Worm (Caenorhabditis elegans) whole organism, young adult: ENCODE measurements around the gene F13E9.12.

Experiments used
- B0035.1 ChIP-seq: sonication (generic microtip); optimal IDR thresholded peaks from 2 replicates; lab custom pipeline; 2016; ENCODE audit warnings: missing genetic modification characterization, mild to moderate bottlenecking, missing compliant biosample characterization, missing genotype, missing genetic modification reagents
- B0336.3 ChIP-seq: fragments of 200-800 bp; sonication (Bioruptor generic); IDR thresholded peaks from 2 replicates; pipeline ENCODE4 v1.3.6; 2022; ENCODE audit warnings: missing genetic modification characterization, missing compliant biosample characterization
- F39B2.1 ChIP-seq: fragments of 200-800 bp; sonication (Bioruptor generic); IDR thresholded peaks from 2 replicates; pipeline ENCODE4 v1.3.6; 2022; ENCODE audit warnings: missing genetic modification reagents, missing genetic modification characterization, missing compliant biosample characterization
- F52B5.7 ChIP-seq: sonication (generic microtip); optimal IDR thresholded peaks from 2 replicates; lab custom pipeline; 2016; ENCODE audit warnings: mild to moderate bottlenecking, missing genetic modification characterization, missing compliant biosample characterization
- F57A8.1 ChIP-seq: fragments of 200-800 bp; sonication (Bioruptor generic); optimal IDR thresholded peaks from 2 replicates; lab custom pipeline; 2018; ENCODE audit warnings: mild to moderate bottlenecking, missing genetic modification characterization, moderate library complexity, missing compliant biosample characterization
- F57C9.4 ChIP-seq: sonication (generic microtip); optimal IDR thresholded peaks from 2 replicates; lab custom pipeline; 2017; ENCODE audit warnings: mild to moderate bottlenecking, missing genetic modification characterization, missing compliant biosample characterization
- K11D2.4 ChIP-seq: fragments of 200-800 bp; sonication (Bioruptor generic); IDR thresholded peaks from 2 replicates; pipeline ENCODE4 v1.3.6; 2022; ENCODE audit warnings: missing genetic modification reagents, missing genetic modification characterization, missing compliant biosample characterization
- Y53F4B.3 ChIP-seq: fragments of 200-800 bp; sonication (Bioruptor generic); IDR thresholded peaks from 2 replicates; pipeline ENCODE4 v1.3.6; 2022; ENCODE audit warnings: missing genetic modification reagents, missing genetic modification characterization, missing compliant biosample characterization
- Y56A3A.18 ChIP-seq: fragments of 200-800 bp; sonication (Bioruptor generic); IDR thresholded peaks from 2 replicates; pipeline ENCODE4 v1.3.6; 2022; ENCODE audit warnings: missing genetic modification reagents, missing genetic modification characterization, missing compliant biosample characterization
- Y79H2A.3 ChIP-seq: fragments of 200-800 bp; sonication (Bioruptor generic); conservative IDR thresholded peaks from 2 replicates; pipeline ENCODE4 v1.3.6; 2022; ENCODE audit warnings: missing genetic modification reagents, missing genetic modification characterization, missing compliant biosample characterization
- akir-1 ChIP-seq: fragments of 200-800 bp; sonication (Bioruptor generic); optimal IDR thresholded peaks from 2 replicates; lab custom pipeline; 2018; ENCODE audit warnings: mild to moderate bottlenecking, missing genetic modification characterization, moderate library complexity, missing compliant biosample characterization
- athp-1 ChIP-seq: sonication (generic microtip); optimal IDR thresholded peaks from 2 replicates; lab custom pipeline; 2017; ENCODE audit warnings: mild to moderate bottlenecking, missing genetic modification characterization, missing compliant biosample characterization
- ceh-40 ChIP-seq: fragments of 200-800 bp; sonication (Bioruptor generic); IDR thresholded peaks from 2 replicates; pipeline ENCODE4 v1.3.6; 2022; ENCODE audit warnings: missing genetic modification characterization, missing compliant biosample characterization
- ceh-79 ChIP-seq: sonication (generic microtip); optimal IDR thresholded peaks from 2 replicates; lab custom pipeline; 2017; ENCODE audit warnings: mild to moderate bottlenecking, missing genetic modification characterization, missing compliant biosample characterization
- die-1 ChIP-seq: sonication (generic microtip); optimal IDR thresholded peaks from 2 replicates; lab custom pipeline; 2016; ENCODE audit warnings: missing genotype, mild to moderate bottlenecking, missing genetic modification characterization, missing compliant biosample characterization
- egl-18 ChIP-seq: fragments of 200-800 bp; sonication (Bioruptor generic); IDR thresholded peaks from 2 replicates; pipeline ENCODE4 v1.3.6; 2022; ENCODE audit warnings: missing genetic modification reagents, missing genetic modification characterization, missing compliant biosample characterization
- hmg-1.2 ChIP-seq: fragments of 200-800 bp; sonication (Bioruptor generic); IDR thresholded peaks from 2 replicates; pipeline ENCODE4 v1.3.6; 2022; ENCODE audit warnings: missing genetic modification reagents, missing genetic modification characterization, missing compliant biosample characterization
- let-607 ChIP-seq, 2 experiments: fragments of 200-800 bp in 1 of 2; sonication (Bioruptor generic) in 1 of 2; sonication (generic microtip) in 1 of 2; optimal IDR thresholded peaks; 2 replicates each; lab custom pipeline; 2016 to 2018; ENCODE audit warnings: mild to moderate bottlenecking in 2 of 2, missing compliant biosample characterization in 2 of 2, missing genetic modification characterization in 2 of 2, moderate library complexity in 2 of 2, missing genotype in 1 of 2
- lin-40 ChIP-seq: sonication (generic microtip); optimal IDR thresholded peaks from 2 replicates; lab custom pipeline; 2016; ENCODE audit warnings: missing genetic modification characterization, mild to moderate bottlenecking, missing compliant biosample characterization, missing genotype, missing genetic modification reagents
- lin-54 ChIP-seq: fragments of 200-800 bp; sonication (Bioruptor generic); optimal IDR thresholded peaks from 2 replicates; lab custom pipeline; 2018; ENCODE audit warnings: mild to moderate bottlenecking, missing genetic modification characterization, missing compliant biosample characterization
- madf-3 ChIP-seq: fragments of 200-800 bp; sonication (Bioruptor generic); IDR thresholded peaks from 2 replicates; pipeline ENCODE4 v1.3.6; 2022; ENCODE audit warnings: missing genetic modification reagents, missing genetic modification characterization, missing compliant biosample characterization
- madf-6 ChIP-seq: fragments of 200-800 bp; sonication (Bioruptor generic); IDR thresholded peaks from 2 replicates; pipeline ENCODE4 v1.3.6; 2022; ENCODE audit warnings: missing genetic modification reagents, missing genetic modification characterization, missing compliant biosample characterization
- nfya-2 ChIP-seq: fragments of 200-800 bp; sonication (Bioruptor generic); IDR thresholded peaks from 2 replicates; pipeline ENCODE4 v1.3.6; 2022; ENCODE audit warnings: missing genetic modification reagents, missing genetic modification characterization, missing compliant biosample characterization
- nhr-120 ChIP-seq: fragments of 200-800 bp; sonication (Bioruptor generic); IDR thresholded peaks from 2 replicates; pipeline ENCODE4 v1.3.6; 2022; ENCODE audit warnings: missing genetic modification characterization, missing compliant biosample characterization
- pha-4 ChIP-seq: fragments of 150-350 bp; sonication (generic microtip); optimal IDR thresholded peaks from 2 replicates; lab custom pipeline; 2014; ENCODE audit warnings: missing biosample characterization, missing genetic modification reagents, missing genetic modification characterization
- sdz-38 ChIP-seq: sonication (generic microtip); optimal IDR thresholded peaks from 2 replicates; lab custom pipeline; 2016; ENCODE audit warnings: missing genotype, missing genetic modification characterization, missing compliant biosample characterization
- snpc-4 ChIP-seq, 5 experiments: fragments of 150-350 bp in 1 of 5; sonication (generic microtip) in 4 of 5; optimal IDR thresholded peaks; 2 replicates each; lab custom pipeline; 2014 to 2018; ENCODE audit warnings: missing genetic modification characterization in 5 of 5, missing biosample characterization in 3 of 5, antibody characterized with exemption in 2 of 5, mild to moderate bottlenecking in 2 of 5, missing compliant biosample characterization in 2 of 5, missing genotype in 2 of 5, moderate library complexity in 2 of 5, missing genetic modification reagents in 1 of 5
- sptf-2 ChIP-seq: fragments of 200-800 bp; sonication (Bioruptor generic); optimal IDR thresholded peaks from 2 replicates; lab custom pipeline; 2018; ENCODE audit warnings: mild to moderate bottlenecking, missing genetic modification characterization, missing compliant biosample characterization
- tlf-1 ChIP-seq: fragments of 200-800 bp; sonication (Bioruptor generic); optimal IDR thresholded peaks from 2 replicates; lab custom pipeline; 2018; ENCODE audit warnings: mild to moderate bottlenecking, missing genetic modification characterization, missing compliant biosample characterization
- unc-130 ChIP-seq: sonication (generic microtip); optimal IDR thresholded peaks from 2 replicates; lab custom pipeline; 2016; ENCODE audit warnings: missing genetic modification reagents, missing genetic modification characterization, missing compliant biosample characterization
- unc-62 ChIP-seq: fragments of 150-350 bp; optimal IDR thresholded peaks from 2 replicates; lab custom pipeline; 2014; ENCODE audit warnings: missing biosample characterization, missing genetic modification reagents, missing genetic modification characterization
- xnd-1 ChIP-seq: sonication (generic microtip); optimal IDR thresholded peaks from 2 replicates; lab custom pipeline; 2016; ENCODE audit warnings: missing genotype, missing genetic modification reagents, missing genetic modification characterization, missing compliant biosample characterization
- ztf-25 ChIP-seq: fragments of 200-800 bp; sonication (Bioruptor generic); IDR thresholded peaks from 2 replicates; pipeline ENCODE4 v1.3.6; 2022; ENCODE audit warnings: missing genetic modification reagents, missing genetic modification characterization, missing compliant biosample characterization
- ztf-28 ChIP-seq: fragments of 200-800 bp; sonication (Bioruptor generic); IDR thresholded peaks from 2 replicates; pipeline ENCODE4 v1.3.6; 2022; ENCODE audit warnings: missing genetic modification reagents, missing genetic modification characterization, missing compliant biosample characterization
- ztf-6 ChIP-seq: fragments of 200-800 bp; sonication (Bioruptor generic); IDR thresholded peaks from 2 replicates; pipeline ENCODE4 v1.3.6; 2022; ENCODE audit warnings: missing genetic modification reagents, missing genetic modification characterization, missing compliant biosample characterization

Gene F13E9.12

DNA sequence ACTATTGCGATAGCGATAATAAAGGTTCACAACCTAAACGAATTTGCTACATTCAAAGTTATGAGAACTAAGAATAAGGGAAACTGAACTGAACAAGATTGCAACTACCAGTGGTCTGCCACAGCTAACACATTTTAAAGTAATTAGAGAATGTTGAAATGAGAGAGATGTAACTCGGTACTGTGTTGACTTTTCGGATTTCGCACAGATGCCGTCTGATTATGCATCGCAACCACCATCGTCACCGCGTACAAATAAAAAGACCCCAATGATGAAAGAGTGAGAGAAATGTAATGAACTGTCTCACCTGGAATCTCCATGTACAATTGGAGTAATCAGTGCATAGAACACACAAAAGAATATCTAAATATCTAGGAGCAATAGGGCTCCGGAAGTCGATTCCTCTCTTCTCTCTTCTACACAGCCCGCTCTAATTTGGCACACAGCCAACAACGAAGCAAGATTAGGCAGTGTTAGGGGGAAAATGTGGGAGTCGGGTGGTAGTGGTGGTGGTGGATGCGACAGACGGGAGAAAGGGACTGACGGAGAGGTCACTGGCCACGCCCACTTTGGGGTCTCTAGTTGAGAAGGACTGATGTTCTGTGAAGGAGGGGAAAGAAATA is 5.7 kb downstream of the F13E9.12 start, which contains the start of gene F13E9.11:
Gene F13E9.11 (minus strand): TSS at position 507 of the 623 bp plus-strand sequence.
- TF ChIP-seq ztf-6 (GFP tag; lab: Robert Waterston, UW) (no peak), sdz-38 (no peak), akir-1 (GFP tag; lab: Kevin White, UChicago) (no peak), unc-62 (GFP tag; lab: Kevin White, UChicago) (no peak), sptf-2 (no peak), nfya-2 (no peak), madf-6 (GFP tag; lab: Robert Waterston, UW) (no peak), tlf-1 (GFP tag; lab: Kevin White, UChicago) (no peak), let-607 (tag; optimal IDR thresholded peaks at IDR 0.05; lab: Kevin White, UChicago) (no peak), hmg-1.2 (GFP tag; lab: Robert Waterston, UW) (no peak; the same call in 1 of the 2 replicates), K11D2.4 (GFP tag; lab: Robert Waterston, UW) (no peak), die-1 (tag; lab: Kevin White, UChicago) (no peak), pha-4 (tag; lab: Kevin White, UChicago) (no peak), B0035.1 (tag; lab: Kevin White, UChicago) (no peak), madf-3 (no peak), F57A8.1 (GFP tag; lab: Kevin White, UChicago) (no peak), F57C9.4 (no peak), ceh-40 (GFP tag; lab: Robert Waterston, UW) (no peak), unc-130 (GFP tag; lab: Kevin White, UChicago) (no peak), F52B5.7 (tag; lab: Kevin White, UChicago) (no peak)
- TF ChIP-seq, all 124 proteins: peak for 0

ce11 chrIV:10867370-10868146 is 6.9 kb downstream of the F13E9.12 start:
- no peak for TF ChIP-seq Y56A3A.18 (GFP tag; lab: Robert Waterston, UW)
- no peak for TF ChIP-seq F39B2.1
- TF ChIP-seq lin-54 (GFP tag; lab: Kevin White, UChicago) = no peak
- no peak for TF ChIP-seq Y79H2A.3 (GFP tag; lab: Robert Waterston, UW)
- TF ChIP-seq ztf-28 (GFP tag; lab: Robert Waterston, UW) = no peak
- no peak for TF ChIP-seq lin-40 (tag; lab: Kevin White, UChicago)
- TF ChIP-seq ztf-25 (GFP tag; lab: Robert Waterston, UW) = no peak
- TF ChIP-seq let-607 (tag; optimal IDR thresholded peaks at IDR 0.05; lab: Kevin White, UChicago) = no peak
- TF ChIP-seq unc-130 (GFP tag; lab: Kevin White, UChicago) = no peak
- no peak for TF ChIP-seq B0336.3 (GFP tag; lab: Robert Waterston, UW)

ce11 chrIV:10864031-10864430 is 10.4 kb downstream of the F13E9.12 start, which contains the start of gene nish-1:
Gene nish-1 (plus strand): TSS chrIV:10864331.
- TF ChIP-seq xnd-1 (no peak), pha-4 (tag; lab: Kevin White, UChicago) (no peak), nhr-120 (no peak), Y53F4B.3 (GFP tag; lab: Robert Waterston, UW) (no peak), lin-40 (tag; lab: Kevin White, UChicago) (no peak), ceh-79 (tag; lab: Kevin White, UChicago) (no peak), egl-18 (GFP tag; lab: Robert Waterston, UW) (no peak), lin-54 (GFP tag; lab: Kevin White, UChicago) (no peak), snpc-4 (GFP tag; optimal IDR thresholded peaks at IDR 0.05; lab: Kevin White, UChicago) (no peak), snpc-4 (tag; optimal IDR thresholded peaks at IDR 0.05; lab: Kevin White, UChicago) (no peak), athp-1 (tag; lab: Kevin White, UChicago) (no peak)
